Fruit fly (Drosophila melanogaster) whole organism, embryonic: Measurements from ENCODE around the gene Nepl3.

Source experiments
- Aef1 ChIP-seq: fragments of 200-800 bp; sonication (Bioruptor generic); IDR thresholded peaks from 3 replicates; pipeline ENCODE4 v1.3.6; 2022; ENCODE audit warnings: missing biosample characterization, missing genetic modification characterization
- Asciz ChIP-seq: fragments of 200-800 bp; sonication (Bioruptor generic); optimal IDR thresholded peaks from 2 replicates; lab custom pipeline; 2017; ENCODE audit warnings: missing biosample characterization, mild to moderate bottlenecking, missing genetic modification characterization, missing genetic modification reagents
- B-H1 ChIP-seq: fragments of 200-800 bp; sonication (Bioruptor generic); IDR thresholded peaks from 3 replicates; pipeline ENCODE4 v1.3.6; 2022; ENCODE audit warnings: missing biosample characterization, missing genetic modification characterization
- CG10267 ChIP-seq: fragments of 200-800 bp; sonication (Bioruptor generic); optimal IDR thresholded peaks from 2 replicates; lab custom pipeline; 2018; ENCODE audit warnings: missing biosample characterization, mild to moderate bottlenecking, missing genetic modification characterization, moderate library complexity
- CG13624 ChIP-seq: fragments of 200-800 bp; sonication (Bioruptor generic); optimal IDR thresholded peaks from 2 replicates; lab custom pipeline; 2016; ENCODE audit warnings: missing biosample characterization, missing genetic modification characterization
- CG1603 ChIP-seq: fragments of 200-800 bp; sonication (Bioruptor generic); optimal IDR thresholded peaks from 2 replicates; lab custom pipeline; 2019; ENCODE audit warnings: missing biosample characterization, mild to moderate bottlenecking, missing genetic modification characterization, moderate library complexity
- CG16779 ChIP-seq: fragments of 200-800 bp; sonication (Bioruptor generic); IDR thresholded peaks from 2 replicates; pipeline ENCODE4 v1.3.6; 2022; ENCODE audit warnings: missing biosample characterization, missing genetic modification characterization
- CG17385 ChIP-seq: fragments of 200-800 bp; sonication (Bioruptor generic); optimal IDR thresholded peaks from 3 replicates; lab custom pipeline; 2018; ENCODE audit warnings: missing biosample characterization, mild to moderate bottlenecking, missing genetic modification characterization
- CG18262 ChIP-seq: fragments of 200-800 bp; optimal IDR thresholded peaks from 3 replicates; lab custom pipeline; 2019; ENCODE audit warnings: missing biosample characterization, mild to moderate bottlenecking, missing genetic modification characterization, moderate library complexity
- CG32532 ChIP-seq: fragments of 200-800 bp; sonication (Bioruptor generic); IDR thresholded peaks from 2 replicates; pipeline ENCODE4 v1.3.6; 2022; ENCODE audit warnings: missing biosample characterization, missing genetic modification characterization
- CG32767 ChIP-seq: fragments of 200-800 bp; sonication (Bioruptor generic); IDR thresholded peaks from 2 replicates; pipeline ENCODE4 v1.3.6; 2022; ENCODE audit warnings: missing biosample characterization, missing genetic modification characterization
- CG33557 ChIP-seq: fragments of 200-800 bp; sonication (Bioruptor generic); optimal IDR thresholded peaks from 2 replicates; lab custom pipeline; 2019; ENCODE audit warnings: missing biosample characterization, mild to moderate bottlenecking, missing genetic modification characterization, moderate library complexity
- CG4328 ChIP-seq: fragments of 200-800 bp; sonication (Bioruptor generic); optimal IDR thresholded peaks from 3 replicates; lab custom pipeline; 2017; ENCODE audit warnings: missing biosample characterization, missing genetic modification reagents, missing genetic modification characterization
- CG4854 ChIP-seq: fragments of 200-800 bp; sonication (Bioruptor generic); optimal IDR thresholded peaks from 2 replicates; lab custom pipeline; 2016; ENCODE audit warnings: missing biosample characterization, missing genetic modification characterization, inconsistent platforms
- CG5180 ChIP-seq: fragments of 200-800 bp; sonication (Bioruptor generic); optimal IDR thresholded peaks from 3 replicates; lab custom pipeline; 2017; ENCODE audit warnings: missing biosample characterization, missing genetic modification characterization, mild to moderate bottlenecking, moderate library complexity, missing genetic modification reagents
- CG6254 ChIP-seq: fragments of 200-800 bp; sonication (Bioruptor generic); optimal IDR thresholded peaks from 3 replicates; lab custom pipeline; 2017; ENCODE audit warnings: mild to moderate bottlenecking, missing biosample characterization, missing genetic modification reagents, missing genetic modification characterization
- CG8281 ChIP-seq: fragments of 200-800 bp; sonication (Bioruptor generic); optimal IDR thresholded peaks from 2 replicates; lab custom pipeline; 2018; ENCODE audit warnings: missing biosample characterization, mild to moderate bottlenecking, missing genetic modification characterization, moderate library complexity
- CG8290 ChIP-seq, 3 experiments: fragments of 200-800 bp; sonication (Bioruptor generic); optimal IDR thresholded peaks; 2 replicates each; lab custom pipeline; 2016 to 2019; ENCODE audit warnings: missing biosample characterization in 3 of 3, missing genetic modification characterization in 3 of 3, mild to moderate bottlenecking in 2 of 3, moderate library complexity in 1 of 3
- CG8924 ChIP-seq: fragments of 200-800 bp; optimal IDR thresholded peaks from 3 replicates; lab custom pipeline; 2019; ENCODE audit warnings: missing biosample characterization, mild to moderate bottlenecking, missing genetic modification characterization, moderate library complexity
- Elba2 ChIP-seq: fragments of 200-800 bp; sonication (Bioruptor generic); optimal IDR thresholded peaks from 3 replicates; lab custom pipeline; 2016; ENCODE audit warnings: missing biosample characterization, missing genetic modification characterization
- HHEX ChIP-seq: fragments of 200-800 bp; sonication (Bioruptor generic); optimal IDR thresholded peaks from 3 replicates; lab custom pipeline; 2017; ENCODE audit warnings: missing biosample characterization, mild to moderate bottlenecking, missing genetic modification characterization, missing genetic modification reagents
- HLHmδ ChIP-seq: fragments of 200-800 bp; sonication (Bioruptor generic); optimal IDR thresholded peaks from 2 replicates; lab custom pipeline; 2018; ENCODE audit warnings: missing biosample characterization, mild to moderate bottlenecking, missing genetic modification characterization, moderate library complexity
- Hr78 ChIP-seq, 2 experiments: fragments of 200-800 bp in 1 of 2; fragments of >200 bp in 1 of 2; sonication (Bioruptor generic) in 1 of 2; optimal IDR thresholded peaks; 2 replicates each; lab custom pipeline; 2017 to 2019; ENCODE audit warnings: missing biosample characterization in 2 of 2, missing genetic modification characterization in 2 of 2, mild to moderate bottlenecking in 1 of 2, moderate library complexity in 1 of 2
- Lpt ChIP-seq: fragments of >200 bp; optimal IDR thresholded peaks from 2 replicates; lab custom pipeline; 2018; ENCODE audit warnings: missing biosample characterization, missing genetic modification characterization
- Six4 ChIP-seq: fragments of 200-800 bp; sonication (Bioruptor generic); optimal IDR thresholded peaks from 2 replicates; lab custom pipeline; 2016; ENCODE audit warnings: missing biosample characterization, missing genetic modification characterization
- Sox102F ChIP-seq: fragments of 200-800 bp; sonication (Bioruptor generic); optimal IDR thresholded peaks from 2 replicates; lab custom pipeline; 2018; ENCODE audit warnings: missing biosample characterization, mild to moderate bottlenecking, missing genetic modification characterization, moderate library complexity
- Taf1 ChIP-seq: fragments of 200-800 bp; sonication (Bioruptor generic); IDR thresholded peaks from 2 replicates; pipeline ENCODE4 v1.3.6; 2022; ENCODE audit warnings: missing biosample characterization, missing genetic modification characterization
- ash1 ChIP-seq: fragments of 200-800 bp; sonication (Bioruptor generic); optimal IDR thresholded peaks from 2 replicates; lab custom pipeline; 2018; ENCODE audit warnings: missing biosample characterization, mild to moderate bottlenecking, missing genetic modification characterization
- bsh ChIP-seq, 2 experiments: fragments of 200-800 bp; sonication (Bioruptor generic); optimal IDR thresholded peaks; 2 replicates each; lab custom pipeline; 2017 to 2018; ENCODE audit warnings: mild to moderate bottlenecking in 2 of 2, missing biosample characterization in 2 of 2, missing genetic modification characterization in 2 of 2, moderate library complexity in 1 of 2
- crc ChIP-seq: fragments of 200-800 bp; sonication (Bioruptor generic); optimal IDR thresholded peaks from 2 replicates; lab custom pipeline; 2016; ENCODE audit warnings: missing biosample characterization, missing genetic modification characterization
- croc ChIP-seq: fragments of 200-800 bp; sonication (Bioruptor generic); conservative IDR thresholded peaks from 3 replicates; pipeline ENCODE4 v1.3.6; 2022; ENCODE audit warnings: missing biosample characterization, missing genetic modification characterization
- dimm ChIP-seq: fragments of 200-800 bp; sonication (Bioruptor generic); IDR thresholded peaks from 2 replicates; pipeline ENCODE4 v1.3.6; 2022; ENCODE audit warnings: missing biosample characterization, missing genetic modification characterization
- eve ChIP-seq, 2 experiments: fragments of >200 bp; optimal IDR thresholded peaks; 2 replicates each; lab custom pipeline; 2017; ENCODE audit warnings: missing biosample characterization in 2 of 2, missing genetic modification characterization in 2 of 2
- ftz-f1 ChIP-seq: fragments of 200-800 bp; sonication (Bioruptor generic); optimal IDR thresholded peaks from 2 replicates; lab custom pipeline; 2016; ENCODE audit warnings: missing biosample characterization, missing genetic modification characterization
- her ChIP-seq: fragments of 200-800 bp; sonication (Bioruptor generic); optimal IDR thresholded peaks from 2 replicates; lab custom pipeline; 2016; ENCODE audit warnings: missing biosample characterization, missing genetic modification characterization
- kay ChIP-seq: fragments of 200-800 bp; sonication (Bioruptor generic); optimal IDR thresholded peaks from 2 replicates; lab custom pipeline; 2016; ENCODE audit warnings: missing biosample characterization, missing genetic modification characterization
- knrl ChIP-seq: fragments of 200-800 bp; sonication (Bioruptor generic); IDR thresholded peaks from 3 replicates; pipeline ENCODE4 v1.3.6; 2022; ENCODE audit warnings: missing biosample characterization, missing genetic modification characterization; ENCODE audit not compliant: partially characterized antibody
- lbe ChIP-seq: fragments of 200-800 bp; sonication (Bioruptor generic); optimal IDR thresholded peaks from 2 replicates; lab custom pipeline; 2016; ENCODE audit warnings: missing biosample characterization, mild to moderate bottlenecking, missing genetic modification characterization
- lola ChIP-seq, 3 experiments: fragments of >200 bp in 2 of 3; fragments of 200-800 bp in 1 of 3; sonication (Bioruptor generic) in 1 of 3; optimal IDR thresholded peaks; 2 replicates each; lab custom pipeline; 2017 to 2019; ENCODE audit warnings: missing biosample characterization in 3 of 3, missing genetic modification characterization in 3 of 3, mild to moderate bottlenecking in 1 of 3, moderate library complexity in 1 of 3
- mirr ChIP-seq: fragments of 200-800 bp; sonication (Bioruptor generic); optimal IDR thresholded peaks from 3 replicates; lab custom pipeline; 2018; ENCODE audit warnings: missing biosample characterization, mild to moderate bottlenecking, missing genetic modification characterization
- nau ChIP-seq: fragments of 200-800 bp; sonication (Bioruptor generic); optimal IDR thresholded peaks from 3 replicates; lab custom pipeline; 2017; ENCODE audit warnings: missing biosample characterization, mild to moderate bottlenecking, missing genetic modification characterization, missing genetic modification reagents
- schlank ChIP-seq: fragments of 200-800 bp; sonication (Bioruptor generic); optimal IDR thresholded peaks from 2 replicates; lab custom pipeline; 2018; ENCODE audit warnings: missing biosample characterization, mild to moderate bottlenecking, missing genetic modification characterization
- sima ChIP-seq: fragments of 200-800 bp; sonication (Bioruptor generic); optimal IDR thresholded peaks from 2 replicates; lab custom pipeline; 2016; ENCODE audit warnings: missing biosample characterization, missing genetic modification characterization
- sug ChIP-seq: fragments of 200-800 bp; optimal IDR thresholded peaks from 2 replicates; lab custom pipeline; 2019; ENCODE audit warnings: missing biosample characterization, mild to moderate bottlenecking, missing genetic modification characterization, moderate library complexity
- tna ChIP-seq: fragments of 200-800 bp; sonication (Bioruptor generic); IDR thresholded peaks from 2 replicates; pipeline ENCODE4 v1.3.6; 2022; ENCODE audit warnings: missing biosample characterization, missing genetic modification characterization; ENCODE audit not compliant: partially characterized antibody
- trh ChIP-seq: fragments of 200-800 bp; sonication (Bioruptor generic); optimal IDR thresholded peaks from 2 replicates; lab custom pipeline; 2016; ENCODE audit warnings: missing biosample characterization, missing genetic modification characterization
- vfl ChIP-seq: fragments of 200-800 bp; sonication (Bioruptor generic); optimal IDR thresholded peaks from 2 replicates; lab custom pipeline; 2016; ENCODE audit warnings: missing biosample characterization, missing genetic modification characterization
- wdn ChIP-seq: fragments of 200-800 bp; sonication (Bioruptor generic); IDR thresholded peaks from 2 replicates; pipeline ENCODE4 v1.3.6; 2022; ENCODE audit warnings: missing biosample characterization, missing genetic modification characterization

Nepl3 gene

DNA sequence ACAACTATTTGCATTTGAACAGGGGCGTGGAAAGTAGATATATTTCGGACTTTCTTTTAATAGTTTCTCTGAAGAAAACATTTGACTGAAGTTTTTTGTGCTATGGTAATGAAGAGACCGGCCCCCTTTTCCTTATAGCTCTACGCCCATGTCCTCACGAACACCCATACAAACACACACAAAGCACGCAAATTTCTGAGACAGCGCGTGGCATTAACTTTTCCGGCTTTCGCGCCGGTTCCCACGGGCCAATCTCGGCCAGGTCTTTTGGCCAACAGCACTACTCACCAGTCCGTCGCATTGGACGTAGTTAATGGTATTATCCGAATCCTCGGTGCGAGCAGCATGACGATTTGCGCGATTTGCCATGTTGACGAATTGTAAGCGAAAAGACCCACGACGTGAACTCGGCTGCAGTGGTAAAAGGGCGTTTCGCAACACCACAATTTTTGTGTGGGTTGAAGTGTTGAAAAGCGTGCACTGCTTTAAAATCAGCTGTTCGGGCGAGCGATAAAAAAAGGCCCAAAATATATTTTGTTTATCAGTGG is 5.6 kb downstream of the Nepl3 start, which contains the start of gene senju (continued):
- no peak for TF ChIP-seq Elba2 (GFP tag; lab: Kevin White, UChicago)
- peak; percentile 80 for TF ChIP-seq Sox102F (GFP tag; lab: Kevin White, UChicago)
- no peak for TF ChIP-seq eve (GFP tag; optimal IDR thresholded peaks at IDR 0.05; lab: Kevin White, UChicago)
- TF ChIP-seq CG6254: peak; percentile 75
- peak in 1 of 2 experiments; percentile 59 for TF ChIP-seq Hr78 (GFP tag; optimal IDR thresholded peaks at IDR 0.05; lab: Kevin White, UChicago)
- peak; percentile 79 for TF ChIP-seq Aef1 (GFP tag; lab: Robert Waterston, UW)
- TF ChIP-seq HHEX (GFP tag; lab: Kevin White, UChicago): peak; percentile 80
- peak; percentile 78 for TF ChIP-seq CG18262 (tag; lab: Kevin White, UChicago)
- no peak for TF ChIP-seq Lpt (GFP tag; lab: Kevin White, UChicago)
- TF ChIP-seq vfl (GFP tag; lab: Kevin White, UChicago): peak; percentile 82
- TF ChIP-seq Six4 (GFP tag; lab: Kevin White, UChicago): peak; percentile 84
- TF ChIP-seq CG32532: peak; percentile 89
- peak; percentile 27; the same call in 1 of the 3 replicates for TF ChIP-seq croc (GFP tag; lab: Robert Waterston, UW)
- peak; percentile 84 for TF ChIP-seq mirr (GFP tag; lab: Kevin White, UChicago)
- peak; percentile 56 for TF ChIP-seq CG8281
- peak; percentile 69 for TF ChIP-seq lbe (GFP tag; lab: Kevin White, UChicago)
- peak; percentile 62 for TF ChIP-seq CG5180
- TF ChIP-seq ftz-f1 (GFP tag; lab: Kevin White, UChicago): peak; percentile 75
- TF ChIP-seq dimm: no peak
- peak; percentile 83 for TF ChIP-seq CG17385 (GFP tag; lab: Kevin White, UChicago)
- TF ChIP-seq tna: no peak
- TF ChIP-seq CG32767 (GFP tag; lab: Robert Waterston, UW): peak; percentile 64; the same call in 1 of the 2 replicates
- TF ChIP-seq wdn (GFP tag; lab: Robert Waterston, UW): peak; percentile 66
- peak; percentile 81 for TF ChIP-seq nau (GFP tag; lab: Kevin White, UChicago)
- peak; percentile 73 for TF ChIP-seq crc (GFP tag; lab: Kevin White, UChicago)
- peak; percentile 82 for TF ChIP-seq CG8924
- TF ChIP-seq kay (GFP tag; lab: Kevin White, UChicago): peak; percentile 70
- TF ChIP-seq schlank (tag; lab: Kevin White, UChicago): peak; percentile 76
- TF ChIP-seq CG16779 (GFP tag; lab: Robert Waterston, UW): peak; percentile 53
- TF ChIP-seq her (GFP tag; lab: Kevin White, UChicago): peak; percentile 91
- TF ChIP-seq CG33557 (GFP tag; lab: Kevin White, UChicago): peak; percentile 72
- TF ChIP-seq HLHmδ (GFP tag; lab: Kevin White, UChicago): peak; percentile 76
- TF ChIP-seq lola (GFP tag; optimal IDR thresholded peaks at IDR 0.05; lab: Kevin White, UChicago): peak in 1 of 3 experiments; percentile 57
- TF ChIP-seq B-H1 (GFP tag; lab: Robert Waterston, UW): peak; percentile 73
- TF ChIP-seq CG4854 (GFP tag; lab: Kevin White, UChicago): peak; percentile 79
- peak; percentile 74 for TF ChIP-seq Asciz
- peak; percentile 99 for TF ChIP-seq CG10267
- TF ChIP-seq bsh (GFP tag; optimal IDR thresholded peaks at IDR 0.05; lab: Kevin White, UChicago): peak; percentile 72 to 82
- peak; percentile 60 for TF ChIP-seq Taf1
- TF ChIP-seq sug: peak; percentile 85
- TF ChIP-seq CG13624 (GFP tag; lab: Kevin White, UChicago): peak; percentile 89
- peak; percentile 72 for TF ChIP-seq CG8290 (GFP tag; optimal IDR thresholded peaks at IDR 0.05; lab: Kevin White, UChicago)
- TF ChIP-seq CG8290 (tag; optimal IDR thresholded peaks at IDR 0.05; lab: Kevin White, UChicago): peak; percentile 33 to 91
- TF ChIP-seq trh (GFP tag; lab: Kevin White, UChicago): peak; percentile 21
- peak; percentile 76 for TF ChIP-seq CG1603
- peak; percentile 74 for TF ChIP-seq ash1 (GFP tag; lab: Kevin White, UChicago)
- peak; percentile 83 for TF ChIP-seq CG4328
- peak; percentile 27; the same call in 1 of the 3 replicates for TF ChIP-seq knrl (GFP tag; lab: Robert Waterston, UW)
- peak; percentile 53 for TF ChIP-seq sima (GFP tag; lab: Kevin White, UChicago)
